Worm (Caenorhabditis elegans) whole organism, L1 larva: ENCODE data around the gene dhs-13.

Experiments
- C04F5.9 ChIP-seq: sonication (generic microtip); optimal IDR thresholded peaks from 2 replicates; lab custom pipeline; 2016; ENCODE audit warnings: missing genetic modification characterization, missing compliant biosample characterization
- C16A3.4 ChIP-seq: fragments of 150-350 bp; optimal IDR thresholded peaks from 2 replicates; lab custom pipeline; 2014; ENCODE audit warnings: missing biosample characterization, missing genetic modification characterization
- C34B4.2 ChIP-seq: sonication (generic microtip); optimal IDR thresholded peaks from 2 replicates; lab custom pipeline; 2017; ENCODE audit warnings: mild to moderate bottlenecking, missing genetic modification characterization, missing compliant biosample characterization
- F16B12.6 ChIP-seq: fragments of 150-350 bp; optimal IDR thresholded peaks from 2 replicates; lab custom pipeline; 2014; ENCODE audit warnings: missing biosample characterization, missing genetic modification characterization
- aha-1 ChIP-seq: fragments of 150-350 bp; optimal IDR thresholded peaks from 2 replicates; lab custom pipeline; 2014; ENCODE audit warnings: missing biosample characterization, missing genetic modification characterization
- alr-1 ChIP-seq: fragments of 200-800 bp; sonication (Bioruptor generic); optimal IDR thresholded peaks from 2 replicates; lab custom pipeline; 2018; ENCODE audit warnings: borderline replicate concordance, mild to moderate bottlenecking, missing genetic modification characterization, missing compliant biosample characterization
- aly-2 ChIP-seq: fragments of 150-350 bp; optimal IDR thresholded peaks from 2 replicates; lab custom pipeline; 2014; ENCODE audit warnings: missing biosample characterization, missing genetic modification characterization
- blmp-1 ChIP-seq: fragments of 150-350 bp; optimal IDR thresholded peaks from 2 replicates; lab custom pipeline; 2014; ENCODE audit warnings: missing biosample characterization, missing genetic modification characterization
- ceh-63 ChIP-seq: fragments of 200-800 bp; sonication (Bioruptor generic); optimal IDR thresholded peaks from 2 replicates; lab custom pipeline; 2018; ENCODE audit warnings: mild to moderate bottlenecking, missing genetic modification characterization, missing compliant biosample characterization
- ceh-8 ChIP-seq: fragments of 200-800 bp; sonication (Bioruptor generic); optimal IDR thresholded peaks from 2 replicates; lab custom pipeline; 2018; ENCODE audit warnings: mild to moderate bottlenecking, missing genetic modification characterization, moderate library complexity, missing compliant biosample characterization
- ceh-82 ChIP-seq, 3 experiments: fragments of 150-350 bp in 1 of 3; sonication (generic microtip) in 2 of 3; optimal IDR thresholded peaks; 2 replicates each; lab custom pipeline; 2014 to 2017; ENCODE audit warnings: missing biosample characterization in 3 of 3, missing genetic modification characterization in 3 of 3
- ceh-88 ChIP-seq: fragments of 200-800 bp; sonication (Bioruptor generic); IDR thresholded peaks from 2 replicates; pipeline ENCODE4 v1.3.6; 2022; ENCODE audit warnings: missing genetic modification characterization, missing compliant biosample characterization
- dsc-1 ChIP-seq: sonication (generic microtip); optimal IDR thresholded peaks from 2 replicates; lab custom pipeline; 2016; ENCODE audit warnings: mild to moderate bottlenecking, missing genetic modification characterization, missing compliant biosample characterization
- efl-1 ChIP-seq, 4 experiments: fragments of 150-350 bp; optimal IDR thresholded peaks in 3 of 4; peaks in 1 of 4; 1 replicate in 1 of 4; 2 replicates in 3 of 4; lab custom pipeline; 2014; ENCODE audit warnings: missing biosample characterization in 2 of 4, missing genetic modification characterization in 2 of 4, missing genetic modification reagents in 2 of 4
- efl-3 ChIP-seq: fragments of 200-800 bp; sonication (Bioruptor generic); optimal IDR thresholded peaks from 2 replicates; lab custom pipeline; 2018; ENCODE audit warnings: mild to moderate bottlenecking, missing genetic modification characterization, missing compliant biosample characterization
- egl-13 ChIP-seq: sonication (generic microtip); optimal IDR thresholded peaks from 2 replicates; lab custom pipeline; 2016; ENCODE audit warnings: missing genotype, missing genetic modification reagents, missing genetic modification characterization, missing compliant biosample characterization
- egl-27 ChIP-seq, 2 experiments: fragments of 150-350 bp in 1 of 2; sonication (generic microtip); optimal IDR thresholded peaks; 3 replicates each; lab custom pipeline; 2017 to 2018; ENCODE audit warnings: missing biosample characterization in 2 of 2, missing genetic modification characterization in 2 of 2, missing genetic modification reagents in 2 of 2
- elt-2 ChIP-seq: sonication (generic microtip); optimal IDR thresholded peaks from 2 replicates; lab custom pipeline; 2016; ENCODE audit warnings: missing genetic modification characterization, mild to moderate bottlenecking, inconsistent platforms, missing compliant biosample characterization, missing genetic modification reagents
- ets-5 ChIP-seq: fragments of 200-800 bp; sonication (Bioruptor generic); IDR thresholded peaks from 2 replicates; pipeline ENCODE4 v1.3.6; 2022; ENCODE audit warnings: missing genetic modification characterization, missing compliant biosample characterization
- fos-1 ChIP-seq: fragments of 150-350 bp; optimal IDR thresholded peaks from 2 replicates; lab custom pipeline; 2014; ENCODE audit warnings: missing biosample characterization, missing genetic modification characterization
- grh-1 ChIP-seq: fragments of 200-800 bp; sonication (Bioruptor generic); IDR thresholded peaks from 2 replicates; pipeline ENCODE4 v1.3.6; 2022; ENCODE audit warnings: missing genetic modification reagents, missing genetic modification characterization, missing compliant biosample characterization
- irx-1 ChIP-seq: sonication (generic microtip); optimal IDR thresholded peaks from 2 replicates; lab custom pipeline; 2016; ENCODE audit warnings: missing genetic modification characterization, missing compliant biosample characterization
- isw-1 ChIP-seq: fragments of 200-800 bp; sonication (Bioruptor generic); IDR thresholded peaks from 2 replicates; pipeline ENCODE4 v1.3.6; 2022; ENCODE audit warnings: missing genetic modification characterization, missing compliant biosample characterization
- jun-1 ChIP-seq: fragments of 150-350 bp; optimal IDR thresholded peaks from 2 replicates; lab custom pipeline; 2014; ENCODE audit warnings: missing biosample characterization, missing genetic modification reagents, missing genetic modification characterization
- lin-14 ChIP-seq: fragments of 200-800 bp; sonication (Bioruptor generic); optimal IDR thresholded peaks from 2 replicates; lab custom pipeline; 2018; ENCODE audit warnings: mild to moderate bottlenecking, missing genetic modification characterization, moderate library complexity, missing compliant biosample characterization
- lin-15B ChIP-seq: fragments of 150-350 bp; sonication (generic microtip); optimal IDR thresholded peaks from 3 replicates; lab custom pipeline; 2014; ENCODE audit warnings: missing biosample characterization, missing genetic modification characterization
- lin-35 ChIP-seq, 2 experiments: fragments of 150-350 bp; optimal IDR thresholded peaks; 2 replicates each; lab custom pipeline; 2014; ENCODE audit warnings: missing biosample characterization in 2 of 2, missing genetic modification characterization in 2 of 2, missing genetic modification reagents in 2 of 2
- lin-39 ChIP-seq: fragments of 150-350 bp; optimal IDR thresholded peaks from 2 replicates; lab custom pipeline; 2014; ENCODE audit warnings: missing biosample characterization, missing genetic modification reagents, missing genetic modification characterization
- lir-3 ChIP-seq: sonication (generic microtip); optimal IDR thresholded peaks from 2 replicates; lab custom pipeline; 2016; ENCODE audit warnings: mild to moderate bottlenecking, missing genetic modification characterization, moderate library complexity, missing compliant biosample characterization; ENCODE audit not compliant: poor library complexity
- lsy-2 ChIP-seq, 2 experiments: fragments of 150-350 bp; optimal IDR thresholded peaks; 2 replicates each; lab custom pipeline; 2014; ENCODE audit warnings: missing biosample characterization in 2 of 2, missing genetic modification characterization in 2 of 2
- mab-9 ChIP-seq: fragments of 200-800 bp; sonication (Bioruptor generic); IDR thresholded peaks from 2 replicates; pipeline ENCODE4 v1.3.6; 2022; ENCODE audit warnings: missing genetic modification reagents, missing genetic modification characterization, missing compliant biosample characterization
- mef-2 ChIP-seq: fragments of 150-350 bp; optimal IDR thresholded peaks from 2 replicates; lab custom pipeline; 2014; ENCODE audit warnings: missing biosample characterization, missing genetic modification characterization
- mep-1 ChIP-seq: fragments of 150-350 bp; optimal IDR thresholded peaks from 2 replicates; lab custom pipeline; 2014; ENCODE audit warnings: missing biosample characterization, missing genetic modification characterization
- nhr-12 ChIP-seq: sonication (generic microtip); optimal IDR thresholded peaks from 2 replicates; lab custom pipeline; 2017; ENCODE audit warnings: missing biosample characterization, missing genetic modification characterization
- nhr-19 ChIP-seq: fragments of 200-800 bp; sonication (Bioruptor generic); conservative IDR thresholded peaks from 2 replicates; pipeline ENCODE4 v1.3.6; 2022; ENCODE audit warnings: missing genetic modification characterization, missing compliant biosample characterization
- nhr-20 ChIP-seq: sonication (generic microtip); optimal IDR thresholded peaks from 2 replicates; lab custom pipeline; 2016; ENCODE audit warnings: mild to moderate bottlenecking, missing genetic modification characterization, missing compliant biosample characterization
- nhr-237 ChIP-seq: fragments of 150-350 bp; optimal IDR thresholded peaks from 2 replicates; lab custom pipeline; 2014; ENCODE audit warnings: missing biosample characterization, missing genetic modification characterization
- nhr-47 ChIP-seq: sonication (generic microtip); optimal IDR thresholded peaks from 2 replicates; lab custom pipeline; 2016; ENCODE audit warnings: mild to moderate bottlenecking, missing genetic modification characterization, moderate library complexity, missing compliant biosample characterization
- nhr-71 ChIP-seq: sonication (generic microtip); optimal IDR thresholded peaks from 2 replicates; lab custom pipeline; 2016; ENCODE audit warnings: mild to moderate bottlenecking, missing genetic modification characterization, moderate library complexity, missing compliant biosample characterization
- nhr-77 ChIP-seq: fragments of 150-350 bp; optimal IDR thresholded peaks from 2 replicates; lab custom pipeline; 2014; ENCODE audit warnings: missing biosample characterization, missing genetic modification characterization
- nhr-84 ChIP-seq: sonication (generic microtip); optimal IDR thresholded peaks from 2 replicates; lab custom pipeline; 2017; ENCODE audit warnings: missing biosample characterization, missing genetic modification characterization
- nhr-85 ChIP-seq: sonication (generic microtip); peaks from one replicate; lab custom pipeline; 2016; ENCODE audit warnings: missing genetic modification characterization, inconsistent platforms, missing compliant biosample characterization
- pag-3 ChIP-seq: sonication (generic microtip); optimal IDR thresholded peaks from 2 replicates; lab custom pipeline; 2017; ENCODE audit warnings: missing genetic modification characterization, mild to moderate bottlenecking, missing compliant biosample characterization, antibody characterized with exemption, borderline replicate concordance; ENCODE audit not compliant: insufficient read depth
- pax-3 ChIP-seq: fragments of 200-800 bp; sonication (Bioruptor generic); optimal IDR thresholded peaks from 2 replicates; lab custom pipeline; 2018; ENCODE audit warnings: mild to moderate bottlenecking, missing genetic modification characterization, moderate library complexity, missing compliant biosample characterization
- skn-1 ChIP-seq: fragments of 150-350 bp; optimal IDR thresholded peaks from 2 replicates; lab custom pipeline; 2014; ENCODE audit warnings: missing biosample characterization, missing genetic modification characterization
- snpc-4 ChIP-seq: fragments of 150-350 bp; optimal IDR thresholded peaks from 2 replicates; lab custom pipeline; 2014; ENCODE audit warnings: missing biosample characterization, missing genetic modification characterization
- snu-23 ChIP-seq: sonication (generic microtip); optimal IDR thresholded peaks from 2 replicates; lab custom pipeline; 2016; ENCODE audit warnings: missing genetic modification characterization, missing compliant biosample characterization
- sox-4 ChIP-seq: sonication (generic microtip); optimal IDR thresholded peaks from 2 replicates; lab custom pipeline; 2016; ENCODE audit warnings: missing genetic modification characterization, missing compliant biosample characterization
- tbx-2 ChIP-seq: sonication (generic microtip); optimal IDR thresholded peaks from 2 replicates; lab custom pipeline; 2016; ENCODE audit warnings: missing genetic modification characterization, missing compliant biosample characterization
- unc-130 ChIP-seq: fragments of 150-350 bp; optimal IDR thresholded peaks from 2 replicates; lab custom pipeline; 2017; ENCODE audit warnings: missing biosample characterization, missing genetic modification characterization, inconsistent platforms
- unc-30 ChIP-seq: sonication (generic microtip); optimal IDR thresholded peaks from 2 replicates; lab custom pipeline; 2017; ENCODE audit warnings: missing biosample characterization, missing genetic modification characterization
- vab-15 ChIP-seq: sonication (generic microtip); optimal IDR thresholded peaks from 2 replicates; lab custom pipeline; 2017; ENCODE audit warnings: missing genotype, mild to moderate bottlenecking, missing genetic modification characterization, missing compliant biosample characterization
- xbp-1 ChIP-seq: sonication (generic microtip); optimal IDR thresholded peaks from 2 replicates; lab custom pipeline; 2016; ENCODE audit warnings: missing genetic modification characterization, missing compliant biosample characterization
- ztf-4 ChIP-seq: fragments of 150-350 bp; optimal IDR thresholded peaks from 2 replicates; lab custom pipeline; 2014; ENCODE audit warnings: missing biosample characterization, missing genetic modification characterization

Gene dhs-13

DNA sequence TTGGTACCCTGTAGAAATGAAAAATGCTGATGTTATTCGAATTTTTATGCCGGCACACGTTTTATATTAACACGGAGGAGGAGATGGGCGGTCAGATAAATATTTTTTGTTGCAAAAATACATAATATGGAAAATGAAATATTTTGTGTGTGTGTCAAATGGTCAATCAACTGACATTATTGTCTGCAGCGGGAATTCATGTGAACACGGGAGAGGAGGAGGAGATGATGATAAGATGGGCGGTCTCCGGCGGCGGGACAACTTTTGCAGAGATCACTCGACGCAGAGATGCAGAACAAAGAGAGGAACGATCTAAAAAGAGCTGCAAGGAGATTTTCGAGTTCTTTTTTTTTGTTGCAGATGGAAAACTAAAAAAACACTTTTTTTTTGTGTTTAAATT is at the start of gene dhs-13:
Gene dhs-13, minus strand, starts transcription at position 8 of the 400 bp plus-strand sequence.
- TF ChIP-seq nhr-237 (tag; lab: Kevin White, UChicago), result no peak
- no peak for TF ChIP-seq aly-2 (tag; lab: Kevin White, UChicago)
- TF ChIP-seq egl-27 (tag; optimal IDR thresholded peaks at IDR 0.05; lab: Kevin White, UChicago), result no peak
- TF ChIP-seq snu-23 (GFP tag; lab: Kevin White, UChicago), result peak; percentile 54
- no peak for TF ChIP-seq alr-1
- TF ChIP-seq jun-1 (tag; lab: Kevin White, UChicago), result no peak
- TF ChIP-seq nhr-19, result no peak
- no peak for TF ChIP-seq ceh-8 (GFP tag; lab: Kevin White, UChicago)
- peak; percentile 55 for TF ChIP-seq nhr-20 (tag; lab: Kevin White, UChicago)
- TF ChIP-seq mep-1 (tag; lab: Kevin White, UChicago), result no peak
- TF ChIP-seq snpc-4 (tag; lab: Kevin White, UChicago), result no peak
- no peak for TF ChIP-seq grh-1
- TF ChIP-seq unc-130 (tag; lab: Kevin White, UChicago), result peak; percentile 41
- peak; percentile 49 for TF ChIP-seq nhr-71 (tag; lab: Kevin White, UChicago)
- no peak for TF ChIP-seq sox-4 (tag; lab: Kevin White, UChicago)
- TF ChIP-seq isw-1, result no peak
- no peak for TF ChIP-seq nhr-77 (tag; lab: Kevin White, UChicago)
- peak; percentile 11 for TF ChIP-seq C16A3.4 (tag; lab: Kevin White, UChicago)
- TF ChIP-seq blmp-1 (tag; lab: Kevin White, UChicago), result peak; percentile 43
- TF ChIP-seq fos-1 (tag; lab: Kevin White, UChicago), result no peak
- no peak for TF ChIP-seq irx-1 (tag; lab: Kevin White, UChicago)
- peak; percentile 90 for TF ChIP-seq lin-14
- TF ChIP-seq unc-30 (tag; lab: Kevin White, UChicago), result no peak
- no peak for TF ChIP-seq nhr-84 (tag; lab: Kevin White, UChicago)
- no peak for TF ChIP-seq nhr-12
- TF ChIP-seq C34B4.2 (tag; lab: Kevin White, UChicago), result no peak
- TF ChIP-seq egl-13 (tag; lab: Kevin White, UChicago), result no peak
- no peak for TF ChIP-seq ceh-63 (GFP tag; lab: Kevin White, UChicago)
- TF ChIP-seq mef-2, result no peak
- no peak for TF ChIP-seq ets-5 (GFP tag; lab: Robert Waterston, UW)
- no peak for TF ChIP-seq pag-3 (tag; lab: Kevin White, UChicago)
- TF ChIP-seq ztf-4 (tag; lab: Kevin White, UChicago), result no peak
- TF ChIP-seq dsc-1 (tag; lab: Kevin White, UChicago), result no peak
- peak; percentile 70 for TF ChIP-seq nhr-85 (tag; lab: Kevin White, UChicago)
- no peak for TF ChIP-seq tbx-2 (tag; lab: Kevin White, UChicago)
- TF ChIP-seq lin-39 (tag; lab: Kevin White, UChicago), result no peak
- TF ChIP-seq lin-15B (tag; lab: Kevin White, UChicago), result no peak
- TF ChIP-seq elt-2 (tag; lab: Kevin White, UChicago), result peak; percentile 14
- TF ChIP-seq C04F5.9 (tag; lab: Kevin White, UChicago), result no peak
- no peak for TF ChIP-seq mab-9 (GFP tag; lab: Robert Waterston, UW)
- TF ChIP-seq efl-3 (GFP tag; lab: Kevin White, UChicago), result no peak
- TF ChIP-seq vab-15 (tag; lab: Kevin White, UChicago), result no peak
- no peak for TF ChIP-seq nhr-47 (tag; lab: Kevin White, UChicago)
- TF ChIP-seq ceh-88 (GFP tag; lab: Robert Waterston, UW), result no peak
- TF ChIP-seq efl-1 (optimal IDR thresholded peaks at IDR 0.05; lab: Kevin White, UChicago), result no peak
- TF ChIP-seq efl-1 (GFP tag; optimal IDR thresholded peaks at IDR 0.05 in 1 of 2; lab: Kevin White, UChicago), result no peak
- no peak for TF ChIP-seq lir-3 (tag; lab: Kevin White, UChicago)
- TF ChIP-seq aha-1 (tag; lab: Kevin White, UChicago), result no peak
- TF ChIP-seq lsy-2 (tag; optimal IDR thresholded peaks at IDR 0.05; lab: Kevin White, UChicago), result no peak
- TF ChIP-seq F16B12.6, result no peak
- peak; percentile 17 for TF ChIP-seq skn-1
- no peak for TF ChIP-seq pax-3
- TF ChIP-seq ceh-82 (tag; optimal IDR thresholded peaks at IDR 0.05; lab: Kevin White, UChicago), result no peak
- TF ChIP-seq lin-35 (GFP tag; optimal IDR thresholded peaks at IDR 0.05; lab: Kevin White, UChicago), result peak in 1 of 2 experiments; percentile 41
- no peak for TF ChIP-seq xbp-1 (tag; lab: Kevin White, UChicago)
